Fruit fly (Drosophila melanogaster): ENCODE measurements around the gene epsilonCOP.

The epsilonCOP gene

DNA sequence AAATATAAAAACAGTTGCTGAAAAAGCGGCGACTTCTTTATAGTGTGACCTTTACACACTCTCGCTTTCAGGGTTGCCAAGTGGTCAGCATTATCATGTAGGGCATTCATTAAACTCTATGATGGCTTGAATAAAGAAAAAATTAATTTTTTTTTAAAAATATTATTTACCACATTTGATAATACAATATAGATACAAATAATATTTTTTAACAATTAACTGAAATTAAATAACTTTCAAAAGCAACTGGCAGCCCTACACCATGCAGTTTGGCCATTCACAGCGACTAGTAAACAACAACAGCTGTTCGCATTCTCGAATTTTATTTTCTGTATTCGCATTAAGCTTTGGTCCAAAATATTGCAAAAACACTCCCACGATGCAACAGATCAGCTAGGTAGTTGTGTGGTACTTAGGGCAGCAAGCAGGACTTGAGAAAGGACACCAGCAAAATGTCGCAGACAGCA is 1.9 kb downstream of the epsilonCOP start, which contains the start of the genes Phf5a and CG31638 (continued):
- 0 out of 4 replicates have a peak, but pooled peaks have one; percentile 52 for TF ChIP-seq Dll (GFP tag; IDR thresholded peaks at IDR 0.05; ENCODE audit: partially characterized antibody)
- peak; percentile 70 for TF ChIP-seq ewg (GFP tag; optimal IDR thresholded peaks at IDR 0.05)
- peak; percentile 95 for TF ChIP-seq Six4 (GFP tag; optimal IDR thresholded peaks at IDR 0.05)
- TF ChIP-seq chm (GFP tag; IDR thresholded peaks at IDR 0.05): peak; percentile 77
- TF ChIP-seq CG18764 (GFP tag; optimal IDR thresholded peaks at IDR 0.05): peak; percentile 95
- TF ChIP-seq ssp (GFP tag; IDR thresholded peaks at IDR 0.05): peak; percentile 48
- TF ChIP-seq jumu (GFP tag; optimal IDR thresholded peaks at IDR 0.05): peak; percentile 85
- TF ChIP-seq CG11695 (GFP tag; IDR thresholded peaks at IDR 0.05): peak; percentile 93
- TF ChIP-seq CG12104 (GFP tag; optimal IDR thresholded peaks at IDR 0.05): peak; percentile 58
- peak; percentile 86 for TF ChIP-seq sens (GFP tag)
- no peak for TF ChIP-seq Dref (GFP tag; IDR thresholded peaks at IDR 0.05)
- TF ChIP-seq Hand (GFP tag; optimal IDR thresholded peaks at IDR 0.05): peak; percentile 74
- peak; percentile 98 for TF ChIP-seq zen (tag; optimal IDR thresholded peaks at IDR 0.05)
- TF ChIP-seq jing (GFP tag; optimal IDR thresholded peaks at IDR 0.05): no peak
- peak; percentile 97 for TF ChIP-seq HmgZ (tag; optimal IDR thresholded peaks at IDR 0.05)
- peak; percentile 89 for TF ChIP-seq MTF-1 (GFP tag; optimal IDR thresholded peaks at IDR 0.05; ENCODE audit: borderline replicate concordance)
- peak; percentile 74 for TF ChIP-seq Jarid2 (GFP tag; optimal IDR thresholded peaks at IDR 0.05)
- peak; percentile 46 for TF ChIP-seq CTCF (GFP tag; optimal IDR thresholded peaks at IDR 0.05)
- peak; percentile 96 for TF ChIP-seq H15 (GFP tag; IDR thresholded peaks at IDR 0.05)
- peak; percentile 94 for TF ChIP-seq CG6175 (GFP tag; IDR thresholded peaks at IDR 0.05)
- peak; percentile 54 for TF ChIP-seq bigmax (GFP tag; optimal IDR thresholded peaks at IDR 0.05)
- no peak for TF ChIP-seq NC2α (GFP tag; optimal IDR thresholded peaks at IDR 0.05)
- TF ChIP-seq CG11456 (GFP tag; IDR thresholded peaks at IDR 0.05): 0 out of 3 replicates have a peak, but pooled peaks have one; percentile 59
- no peak for TF ChIP-seq ro (GFP tag; IDR thresholded peaks at IDR 0.05)
- peak; percentile 63 for TF ChIP-seq CG2875 (GFP tag; optimal IDR thresholded peaks at IDR 0.05)
- peak; percentile 18 for TF ChIP-seq Hmx (GFP tag; optimal IDR thresholded peaks at IDR 0.05)
- TF ChIP-seq CG43689 (GFP tag; IDR thresholded peaks at IDR 0.05): peak; percentile 92
- TF ChIP-seq pzg (GFP tag; optimal IDR thresholded peaks at IDR 0.05): peak; percentile 64
- peak; percentile 98 for TF ChIP-seq CG14441 (GFP tag; IDR thresholded peaks at IDR 0.05)
- TF ChIP-seq Stat92E (GFP tag; optimal IDR thresholded peaks at IDR 0.05): no peak
- TF ChIP-seq Lim3 (GFP tag; IDR thresholded peaks at IDR 0.05): no peak
- TF ChIP-seq Ptx1 (GFP tag; IDR thresholded peaks at IDR 0.05): peak; percentile 73
- TF ChIP-seq CG11093 (GFP tag; IDR thresholded peaks at IDR 0.05): peak; percentile 96
- peak; percentile 78 for TF ChIP-seq CG10274 (GFP tag; optimal IDR thresholded peaks at IDR 0.05)
- TF ChIP-seq CG8388 (GFP tag; optimal IDR thresholded peaks at IDR 0.05): peak; percentile 96
- TF ChIP-seq hb (GFP tag; IDR thresholded peaks at IDR 0.05; ENCODE audit: partially characterized antibody): no peak
- TF ChIP-seq CG3726 (GFP tag; IDR thresholded peaks at IDR 0.05): peak; percentile 96
- peak; percentile 98 for TF ChIP-seq CG30403 (GFP tag; optimal IDR thresholded peaks at IDR 0.05)
- peak; percentile 90 for TF ChIP-seq CG6254 (GFP tag; optimal IDR thresholded peaks at IDR 0.05)
- TF ChIP-seq CG32767 (GFP tag; IDR thresholded peaks at IDR 0.05): peak; percentile 94
- no peak for TF ChIP-seq Ravus (GFP tag; IDR thresholded peaks at IDR 0.05)
- no peak for TF ChIP-seq CG11504 (tag; optimal IDR thresholded peaks at IDR 0.05)
- peak; percentile 38 for TF ChIP-seq crc (GFP tag; optimal IDR thresholded peaks at IDR 0.05)
- peak; percentile 90 for TF ChIP-seq gsb-n (tag; optimal IDR thresholded peaks at IDR 0.05)
- peak; percentile 95 for TF ChIP-seq CG7271 (tag; optimal IDR thresholded peaks at IDR 0.05)
- TF ChIP-seq CG10565 (GFP tag; optimal IDR thresholded peaks at IDR 0.05): no peak
- no peak for TF ChIP-seq eve (GFP tag; optimal IDR thresholded peaks at IDR 0.05)
- peak; percentile 91 for TF ChIP-seq oc (tag; optimal IDR thresholded peaks at IDR 0.05)
- no peak for TF ChIP-seq mld (GFP tag; IDR thresholded peaks at IDR 0.05; ENCODE audit: partially characterized antibody)
- TF ChIP-seq CG10462 (GFP tag; optimal IDR thresholded peaks at IDR 0.05): peak; percentile 94
- peak; percentile 51 for TF ChIP-seq CG4820 (GFP tag; optimal IDR thresholded peaks at IDR 0.05)

Measured in whole organism, embryonic.